Worm (Caenorhabditis elegans) whole organism, L2 larva: ENCODE measurements around the gene chil-21.

Source experiments
- C34F6.9 ChIP-seq: fragments of 150-350 bp; optimal IDR thresholded peaks from 2 replicates; lab custom pipeline; 2014; ENCODE audit warnings: missing biosample characterization, missing genetic modification characterization
- F13H6.1 ChIP-seq: sonication (generic microtip); optimal IDR thresholded peaks from 2 replicates; lab custom pipeline; 2016; ENCODE audit warnings: missing genetic modification characterization, missing compliant biosample characterization
- R02D3.7 ChIP-seq: fragments of 150-350 bp; optimal IDR thresholded peaks from 2 replicates; lab custom pipeline; 2014; ENCODE audit warnings: missing biosample characterization, missing genetic modification characterization
- Y55F3AM.14 ChIP-seq: fragments of 200-800 bp; sonication (Bioruptor generic); optimal IDR thresholded peaks from 2 replicates; lab custom pipeline; 2018; ENCODE audit warnings: mild to moderate bottlenecking, missing genetic modification characterization, missing compliant biosample characterization
- ZK546.5 ChIP-seq: sonication (generic microtip); optimal IDR thresholded peaks from 2 replicates; lab custom pipeline; 2017; ENCODE audit warnings: missing biosample characterization, missing genetic modification characterization
- alr-1 ChIP-seq: fragments of 150-350 bp; optimal IDR thresholded peaks from 2 replicates; lab custom pipeline; 2014; ENCODE audit warnings: missing biosample characterization, missing genetic modification characterization
- ama-1 ChIP-seq: fragments of 150-350 bp; optimal IDR thresholded peaks from 2 replicates; lab custom pipeline; 2018; ENCODE audit warnings: inconsistent platforms
- blmp-1 ChIP-seq: sonication (generic microtip); optimal IDR thresholded peaks from 2 replicates; lab custom pipeline; 2017; ENCODE audit warnings: missing genetic modification characterization, mild to moderate bottlenecking, missing compliant biosample characterization, antibody characterized with exemption, moderate library complexity; ENCODE audit not compliant: insufficient read depth
- ceh-82 ChIP-seq: fragments of 150-350 bp; optimal IDR thresholded peaks from 2 replicates; lab custom pipeline; 2014; ENCODE audit warnings: missing biosample characterization, missing genetic modification characterization
- dmd-4 ChIP-seq: sonication (generic microtip); optimal IDR thresholded peaks from 2 replicates; lab custom pipeline; 2017; ENCODE audit warnings: missing biosample characterization, missing genetic modification characterization
- egl-27 ChIP-seq: sonication (generic microtip); optimal IDR thresholded peaks from 3 replicates; lab custom pipeline; 2017; ENCODE audit warnings: missing biosample characterization, missing genetic modification reagents, missing genetic modification characterization
- elt-1 ChIP-seq: fragments of 150-350 bp; optimal IDR thresholded peaks from 2 replicates; lab custom pipeline; 2014; ENCODE audit warnings: missing biosample characterization, missing genetic modification characterization
- elt-3 ChIP-seq: sonication (generic microtip); optimal IDR thresholded peaks from 2 replicates; lab custom pipeline; 2017; ENCODE audit warnings: missing biosample characterization, missing genetic modification characterization
- fos-1 ChIP-seq: fragments of 150-350 bp; optimal IDR thresholded peaks from 2 replicates; lab custom pipeline; 2014; ENCODE audit warnings: missing biosample characterization, missing genetic modification characterization
- gmeb-1 ChIP-seq: fragments of 150-350 bp; optimal IDR thresholded peaks from 2 replicates; lab custom pipeline; 2014; ENCODE audit warnings: missing biosample characterization, missing genetic modification characterization
- lin-13 ChIP-seq: fragments of 150-350 bp; optimal IDR thresholded peaks from 2 replicates; lab custom pipeline; 2014; ENCODE audit warnings: missing biosample characterization, missing genetic modification reagents, missing genetic modification characterization
- lsy-2 ChIP-seq, 2 experiments: fragments of 150-350 bp in 1 of 2; sonication (generic microtip) in 1 of 2; optimal IDR thresholded peaks; 2 replicates each; lab custom pipeline; 2014 to 2017; ENCODE audit warnings: missing biosample characterization in 2 of 2, missing genetic modification characterization in 2 of 2
- mab-5 ChIP-seq: fragments of 150-350 bp; optimal IDR thresholded peaks from 2 replicates; lab custom pipeline; 2014; ENCODE audit warnings: missing biosample characterization, missing genetic modification characterization
- mdl-1 ChIP-seq, 2 experiments: fragments of 150-350 bp in 1 of 2; sonication (generic microtip) in 1 of 2; optimal IDR thresholded peaks; 2 replicates each; lab custom pipeline; 2017; ENCODE audit warnings: missing biosample characterization in 2 of 2, missing genetic modification characterization in 2 of 2
- nhr-10 ChIP-seq: sonication (generic microtip); optimal IDR thresholded peaks from 2 replicates; lab custom pipeline; 2017; ENCODE audit warnings: missing biosample characterization, missing genetic modification characterization
- nhr-12 ChIP-seq: fragments of 150-350 bp; optimal IDR thresholded peaks from 2 replicates; lab custom pipeline; 2014; ENCODE audit warnings: missing biosample characterization, missing genetic modification characterization
- nhr-129 ChIP-seq: fragments of 150-350 bp; optimal IDR thresholded peaks from 2 replicates; lab custom pipeline; 2014; ENCODE audit warnings: missing biosample characterization, missing genetic modification characterization
- nhr-21 ChIP-seq: fragments of 150-350 bp; optimal IDR thresholded peaks from 2 replicates; lab custom pipeline; 2014; ENCODE audit warnings: missing biosample characterization, missing genetic modification characterization
- nhr-23 ChIP-seq: fragments of 150-350 bp; optimal IDR thresholded peaks from 2 replicates; lab custom pipeline; 2014; ENCODE audit warnings: missing biosample characterization, missing genetic modification reagents, missing genetic modification characterization
- nhr-237 ChIP-seq: fragments of 150-350 bp; optimal IDR thresholded peaks from 2 replicates; lab custom pipeline; 2014; ENCODE audit warnings: missing biosample characterization, missing genetic modification characterization
- nhr-25 ChIP-seq: fragments of 150-350 bp; sonication (generic microtip); optimal IDR thresholded peaks from 3 replicates; lab custom pipeline; 2014; ENCODE audit warnings: missing biosample characterization, missing genetic modification characterization
- nhr-77 ChIP-seq: fragments of 150-350 bp; optimal IDR thresholded peaks from 2 replicates; lab custom pipeline; 2014; ENCODE audit warnings: missing biosample characterization, missing genetic modification characterization
- sem-4 ChIP-seq: fragments of 150-350 bp; optimal IDR thresholded peaks from 2 replicates; lab custom pipeline; 2014; ENCODE audit warnings: missing biosample characterization, missing genetic modification reagents, missing genetic modification characterization
- sma-3 ChIP-seq: sonication (generic microtip); optimal IDR thresholded peaks from 2 replicates; lab custom pipeline; 2016; ENCODE audit warnings: missing genetic modification reagents, missing genetic modification characterization, missing compliant biosample characterization
- sma-9 ChIP-seq, 2 experiments: fragments of 150-350 bp in 1 of 2; sonication (generic microtip) in 1 of 2; optimal IDR thresholded peaks; 2 replicates each; lab custom pipeline; 2014 to 2016; ENCODE audit warnings: missing genetic modification characterization in 2 of 2, mild to moderate bottlenecking in 1 of 2, missing biosample characterization in 1 of 2, missing compliant biosample characterization in 1 of 2, missing genetic modification reagents in 1 of 2, moderate library complexity in 1 of 2
- unc-55 ChIP-seq: fragments of 150-350 bp; sonication (generic microtip); optimal IDR thresholded peaks from 3 replicates; lab custom pipeline; 2014; ENCODE audit warnings: missing biosample characterization, missing genetic modification reagents, missing genetic modification characterization
- zag-1 ChIP-seq: fragments of 150-350 bp; optimal IDR thresholded peaks from 2 replicates; lab custom pipeline; 2014; ENCODE audit warnings: missing biosample characterization, missing genetic modification characterization
- ztf-1 ChIP-seq: fragments of 200-800 bp; sonication (Bioruptor generic); conservative IDR thresholded peaks from 2 replicates; pipeline ENCODE4 v1.3.6; 2022; ENCODE audit warnings: missing genetic modification characterization, missing compliant biosample characterization
- ztf-11 ChIP-seq: sonication (generic microtip); optimal IDR thresholded peaks from 2 replicates; lab custom pipeline; 2017; ENCODE audit warnings: missing biosample characterization, missing genetic modification characterization

The chil-21 gene

DNA sequence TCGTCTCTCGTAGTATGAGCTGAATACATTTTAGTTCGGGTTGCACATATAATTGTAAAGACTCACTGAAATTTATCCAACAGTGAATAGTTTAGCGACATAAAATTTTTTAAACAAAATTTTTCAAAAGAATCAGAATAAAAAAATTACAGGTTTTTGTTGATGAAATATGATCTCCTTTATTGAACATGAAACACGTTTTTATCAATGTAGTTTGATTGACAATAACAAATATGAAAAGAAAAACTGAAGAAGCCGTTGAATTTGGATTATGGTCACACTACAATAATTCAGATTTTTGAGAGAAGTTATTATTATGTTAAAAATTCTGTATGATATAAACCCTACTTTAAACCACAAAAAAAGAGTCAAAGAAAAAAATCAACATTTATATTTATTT is 21.7 kb downstream of the chil-21 start, which contains the start of gene chil-17:
chil-17 (minus strand) TSS at position 101 of the 400 bp plus-strand sequence.
- no peak for TF ChIP-seq Y55F3AM.14 (GFP tag; lab: Kevin White, UChicago)
- TF ChIP-seq F13H6.1 = no peak
- no peak for TF ChIP-seq alr-1 (tag; lab: Kevin White, UChicago)
- no peak for TF ChIP-seq elt-1 (tag; lab: Kevin White, UChicago)
- TF ChIP-seq nhr-237 = no peak
- TF ChIP-seq sem-4 = no peak

DNA sequence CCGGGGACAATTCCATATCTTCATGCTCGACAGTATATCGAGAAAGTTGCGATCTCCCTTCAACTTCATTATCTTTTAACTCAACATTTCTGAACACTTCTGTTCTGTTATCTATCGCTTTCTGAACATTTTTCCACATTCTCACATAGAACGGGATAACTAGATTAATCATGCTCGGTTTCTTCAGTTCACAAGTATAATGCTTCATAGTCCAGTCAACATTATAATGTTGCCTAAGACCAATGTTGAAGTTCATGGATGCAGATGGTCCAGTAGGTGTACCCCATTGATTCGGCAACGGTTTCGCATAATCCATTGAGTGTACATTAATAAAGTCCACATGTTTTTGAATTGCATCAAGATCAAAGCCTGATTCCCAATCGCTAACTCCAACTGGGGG is 22.9 kb downstream of the chil-21 start:
- TF ChIP-seq dmd-4 (no peak), nhr-21 (no peak), blmp-1 (tag; lab: Kevin White, UChicago) (no peak), nhr-77 (no peak), unc-55 (GFP tag; lab: Kevin White, UChicago) (no peak), fos-1 (tag; lab: Kevin White, UChicago) (no peak), lin-13 (GFP tag; lab: Kevin White, UChicago) (no peak), ama-1 (lab: Kevin White, UChicago) (no peak)

DNA sequence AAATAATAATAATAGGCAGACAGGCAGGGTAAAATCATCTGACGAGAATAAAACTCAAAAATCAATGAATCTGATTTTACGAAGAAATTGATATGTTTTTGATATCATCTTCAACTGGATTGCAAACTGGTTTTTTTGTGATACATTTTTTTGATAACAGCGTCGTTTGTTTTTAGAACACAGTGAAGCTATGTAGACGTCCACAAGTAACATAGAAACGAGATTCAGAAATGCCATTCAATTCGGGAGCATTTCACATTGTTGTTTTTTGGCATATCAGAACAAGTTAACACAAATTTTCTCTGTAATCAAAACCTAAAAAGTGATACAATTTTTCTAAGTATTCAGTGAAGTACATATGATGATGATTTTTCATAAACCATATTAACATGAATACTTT is 23.6 kb downstream of the chil-21 start, which contains the start of gene chil-13:
chil-13 (minus strand) TSS at position 101 of the 400 bp plus-strand sequence.
- no peak for TF ChIP-seq zag-1 (tag; lab: Kevin White, UChicago)
- no peak for TF ChIP-seq nhr-10 (tag; lab: Kevin White, UChicago)
- TF ChIP-seq nhr-12 = no peak
- no peak for TF ChIP-seq ZK546.5
- no peak for TF ChIP-seq lin-13 (GFP tag; lab: Kevin White, UChicago)
- TF ChIP-seq gmeb-1 (tag; lab: Kevin White, UChicago) = no peak
- TF ChIP-seq lsy-2 (tag; optimal IDR thresholded peaks at IDR 0.05; lab: Kevin White, UChicago) = no peak
- TF ChIP-seq egl-27 = no peak
- no peak for TF ChIP-seq ceh-82 (tag; lab: Kevin White, UChicago)
- TF ChIP-seq dmd-4 = no peak
- no peak for TF ChIP-seq mab-5 (tag; lab: Kevin White, UChicago)
- TF ChIP-seq alr-1 (tag; lab: Kevin White, UChicago) = no peak

DNA sequence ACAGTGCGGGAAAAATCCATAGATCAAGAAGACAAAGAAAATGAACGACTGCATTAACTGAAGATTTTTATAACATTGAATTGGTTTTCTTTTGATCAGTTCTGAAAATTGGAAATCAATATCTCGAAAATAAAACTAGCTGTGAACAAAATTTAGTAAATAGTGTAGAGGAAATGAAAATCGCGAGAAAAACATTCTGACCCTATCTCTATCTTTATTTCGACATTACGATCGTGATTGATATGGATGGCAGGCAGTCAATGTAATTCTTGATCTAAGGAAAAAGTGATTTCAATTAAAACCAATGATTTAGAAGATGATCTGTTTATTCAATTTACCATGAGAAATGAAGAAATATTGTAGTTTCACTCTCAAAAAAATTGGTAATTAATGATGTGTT is 25.8 kb downstream of the chil-21 start, which contains the start of gene kin-16:
kin-16 (minus strand) TSS at position 101 of the 400 bp plus-strand sequence.
- no peak for TF ChIP-seq ama-1 (lab: Kevin White, UChicago)
- no peak for TF ChIP-seq mdl-1 (tag; optimal IDR thresholded peaks at IDR 0.05; lab: Kevin White, UChicago)
- TF ChIP-seq egl-27 = no peak
- no peak for TF ChIP-seq mab-5 (tag; lab: Kevin White, UChicago)
- no peak for TF ChIP-seq ZK546.5
- no peak for TF ChIP-seq sma-9 (GFP tag; optimal IDR thresholded peaks at IDR 0.05; lab: Kevin White, UChicago)
- TF ChIP-seq sma-9 (tag; optimal IDR thresholded peaks at IDR 0.05; lab: Kevin White, UChicago) = no peak
- TF ChIP-seq nhr-25 (tag; lab: Kevin White, UChicago) = no peak
- TF ChIP-seq lsy-2 (tag; optimal IDR thresholded peaks at IDR 0.05; lab: Kevin White, UChicago) = no peak
- TF ChIP-seq dmd-4 = no peak
- no peak for TF ChIP-seq sma-3 (GFP tag; lab: Kevin White, UChicago)
- TF ChIP-seq nhr-129 (tag; lab: Kevin White, UChicago) = no peak
- TF ChIP-seq nhr-77 = no peak
- TF ChIP-seq elt-3 (tag; lab: Kevin White, UChicago) = no peak
- TF ChIP-seq C34F6.9 (tag; lab: Kevin White, UChicago) = no peak
- no peak for TF ChIP-seq nhr-237

DNA sequence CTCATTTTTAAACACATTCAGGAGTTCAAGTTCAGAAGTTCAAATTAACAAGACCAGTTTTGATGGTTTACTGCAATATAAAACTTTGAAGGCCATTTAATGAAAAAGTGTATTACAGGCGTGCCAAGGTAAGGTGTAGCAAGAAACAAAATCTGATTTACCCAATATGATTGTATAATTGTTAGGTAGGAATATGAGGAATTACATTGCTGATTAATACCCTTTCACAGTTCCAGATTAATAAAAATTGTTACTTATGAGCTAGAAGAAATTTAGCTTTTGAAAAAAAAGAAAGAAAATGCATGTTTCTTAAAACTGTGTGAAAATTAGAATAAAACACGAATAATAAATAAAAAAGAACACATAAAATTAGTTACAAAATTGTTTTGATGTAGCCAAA is 28.2 kb downstream of the chil-21 start, which contains the start of gene kin-15:
kin-15 (minus strand) TSS at position 101 of the 400 bp plus-strand sequence.
- TF ChIP-seq elt-1 (tag; lab: Kevin White, UChicago) (no peak), nhr-25 (tag; lab: Kevin White, UChicago) (peak; percentile 26), blmp-1 (tag; lab: Kevin White, UChicago) (no peak), R02D3.7 (no peak)

DNA sequence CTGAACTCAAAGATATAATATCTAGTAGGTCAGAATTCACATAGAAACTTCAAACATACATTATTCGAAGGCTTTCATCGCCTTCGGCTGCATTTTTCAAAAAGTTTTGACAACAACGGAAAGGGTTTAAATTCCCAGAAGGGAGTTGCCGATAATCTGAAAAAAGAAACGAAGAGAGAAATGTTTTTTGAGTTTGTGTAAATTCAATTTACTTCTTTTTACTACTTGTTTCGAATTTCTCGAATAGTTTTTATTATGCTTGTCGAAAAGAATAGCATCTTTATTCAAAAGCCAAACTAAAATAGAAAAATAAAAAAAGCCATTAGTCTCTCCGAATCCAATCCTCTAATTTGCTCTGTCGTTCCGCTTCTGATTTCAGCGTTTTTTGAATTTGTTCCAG is 30.7 kb downstream of the chil-21 start:
- no peak for TF ChIP-seq nhr-77
- no peak for TF ChIP-seq nhr-23 (tag; lab: Kevin White, UChicago)
- TF ChIP-seq ztf-1 (GFP tag; lab: Robert Waterston, UW) = no peak
- no peak for TF ChIP-seq mab-5 (tag; lab: Kevin White, UChicago)
- no peak for TF ChIP-seq nhr-12
- TF ChIP-seq nhr-10 (tag; lab: Kevin White, UChicago) = no peak
- no peak for TF ChIP-seq F13H6.1
- no peak for TF ChIP-seq sem-4
- no peak for TF ChIP-seq elt-1 (tag; lab: Kevin White, UChicago)
- no peak for TF ChIP-seq fos-1 (tag; lab: Kevin White, UChicago)
- TF ChIP-seq ztf-11 (tag; lab: Kevin White, UChicago) = no peak
